Fruit fly (Drosophila melanogaster) Kc167 (cell line): ENCODE results near the gene Mcm10.

Experiments used
- Myc ChIP-seq: fragments of >200 bp; optimal IDR thresholded peaks from 2 replicates; lab custom pipeline; 2017; ENCODE audit warnings: missing external identifiers
- Sin3A ChIP-seq: fragments of >200 bp; optimal IDR thresholded peaks from 2 replicates; lab custom pipeline; 2018; ENCODE audit warnings: missing external identifiers
- h ChIP-seq: fragments of >200 bp; optimal IDR thresholded peaks from 3 replicates; lab custom pipeline; 2018; ENCODE audit warnings: missing external identifiers
- insv ChIP-seq: fragments of >200 bp; optimal IDR thresholded peaks from 3 replicates; lab custom pipeline; 2018; ENCODE audit warnings: missing external identifiers
- psq ChIP-seq: fragments of >200 bp; optimal IDR thresholded peaks from 2 replicates; lab custom pipeline; 2017; ENCODE audit warnings: missing external identifiers
- ttk ChIP-seq: sonication (Bioruptor generic); optimal IDR thresholded peaks from 2 replicates; lab custom pipeline; 2017; ENCODE audit warnings: missing external identifiers

Gene Mcm10

dm6 chr2L:21221778-21222177, 42.0 kb downstream of the Mcm10 start:
- no peak for TF ChIP-seq Sin3A (lab: Kevin White, UChicago)
- no peak for TF ChIP-seq ttk
- TF ChIP-seq Myc (lab: Kevin White, UChicago) = no peak
- no peak for TF ChIP-seq insv (lab: Kevin White, UChicago)
- TF ChIP-seq psq (lab: Kevin White, UChicago) = no peak
- no peak for TF ChIP-seq h (lab: Kevin White, UChicago)
